Fruit fly (Drosophila melanogaster) whole organism, pupa: ENCODE results near the gene CG13077.

Experiments
- CG13204 ChIP-seq: fragments of 200-800 bp; sonication (Bioruptor generic); optimal IDR thresholded peaks from 2 replicates; lab custom pipeline; 2018; ENCODE audit warnings: missing biosample characterization, mild to moderate bottlenecking, missing genetic modification characterization, moderate library complexity
- CG14655 ChIP-seq: fragments of 200-800 bp; sonication (Bioruptor generic); optimal IDR thresholded peaks from 3 replicates; lab custom pipeline; 2017; ENCODE audit warnings: mild to moderate bottlenecking, missing biosample characterization, missing genetic modification reagents, missing genetic modification characterization
- CG15710 ChIP-seq: fragments of 200-800 bp; sonication (Bioruptor generic); optimal IDR thresholded peaks from 2 replicates; lab custom pipeline; 2018; ENCODE audit warnings: missing biosample characterization, mild to moderate bottlenecking, missing genetic modification characterization, moderate library complexity
- CG32121 ChIP-seq: fragments of 200-800 bp; sonication (Bioruptor generic); IDR thresholded peaks from 2 replicates; pipeline ENCODE4 v1.3.6; 2022; ENCODE audit warnings: missing biosample characterization, missing genetic modification characterization
- CG8159 ChIP-seq: fragments of 200-800 bp; sonication (Bioruptor generic); optimal IDR thresholded peaks from 3 replicates; lab custom pipeline; 2018; ENCODE audit warnings: missing biosample characterization, mild to moderate bottlenecking, missing genetic modification characterization, moderate library complexity
- CG8301 ChIP-seq: fragments of 200-800 bp; sonication (Bioruptor generic); optimal IDR thresholded peaks from 2 replicates; lab custom pipeline; 2018; ENCODE audit warnings: missing biosample characterization, mild to moderate bottlenecking, missing genetic modification characterization
- CG9948 ChIP-seq: fragments of 200-800 bp; sonication (Bioruptor generic); optimal IDR thresholded peaks from 2 replicates; lab custom pipeline; 2018; ENCODE audit warnings: missing biosample characterization, mild to moderate bottlenecking, missing genetic modification characterization, moderate library complexity
- D1 ChIP-seq: fragments of 200-800 bp; sonication (Bioruptor generic); optimal IDR thresholded peaks from 2 replicates; lab custom pipeline; 2018; ENCODE audit warnings: missing biosample characterization, mild to moderate bottlenecking, missing genetic modification characterization, moderate library complexity
- EcR ChIP-seq: fragments of 200-800 bp; sonication (Bioruptor generic); optimal IDR thresholded peaks from 3 replicates; lab custom pipeline; 2019; ENCODE audit warnings: missing biosample characterization, missing genetic modification characterization, mild to moderate bottlenecking, moderate library complexity, missing genetic modification reagents
- Pif1A ChIP-seq: fragments of 200-800 bp; sonication (Bioruptor generic); optimal IDR thresholded peaks from 3 replicates; lab custom pipeline; 2016; ENCODE audit warnings: missing biosample characterization, missing genetic modification characterization
- fd96Ca ChIP-seq: fragments of 200-800 bp; sonication (Bioruptor generic); IDR thresholded peaks from 3 replicates; pipeline ENCODE4 v1.3.6; 2022; ENCODE audit warnings: missing biosample characterization, missing genetic modification characterization
- rn ChIP-seq: fragments of 200-800 bp; sonication (Bioruptor generic); IDR thresholded peaks from 2 replicates; pipeline ENCODE4 v1.3.6; 2022; ENCODE audit warnings: missing biosample characterization, missing genetic modification characterization

DNA sequence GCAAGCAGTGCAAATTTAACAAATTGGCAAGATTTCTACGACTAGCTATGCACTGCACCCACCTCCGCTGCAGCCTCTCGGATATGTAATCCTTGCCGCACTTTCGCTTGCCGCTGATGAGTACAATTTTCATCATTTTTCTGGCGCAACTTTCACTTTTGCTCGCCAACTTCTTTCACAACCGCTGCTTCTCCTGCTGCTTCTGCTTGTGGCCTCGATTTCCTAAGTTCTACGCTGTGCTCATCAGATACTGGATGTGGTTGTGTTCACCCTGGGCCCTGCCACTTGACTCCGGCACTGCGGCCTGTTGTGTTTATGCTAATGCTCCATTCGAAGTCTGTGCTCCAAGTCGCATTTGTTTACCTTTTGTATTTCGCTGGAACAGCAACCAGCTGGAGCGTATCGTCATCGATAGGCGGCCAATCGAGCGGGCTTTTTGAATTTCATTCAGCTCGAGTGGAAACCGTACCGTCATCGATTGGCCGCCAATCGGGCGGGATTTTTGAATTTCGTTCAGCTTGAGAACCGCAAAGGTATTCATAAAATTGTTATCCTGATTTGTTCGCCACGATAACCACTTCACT is 14.4 kb downstream of the CG13077 start, which contains the start of gene Pmvk:
- no peak for TF ChIP-seq CG8159 (tag; lab: Kevin White, UChicago)
- TF ChIP-seq EcR (GFP tag; lab: Kevin White, UChicago): no peak
- TF ChIP-seq CG9948 (tag; lab: Kevin White, UChicago): no peak
- TF ChIP-seq rn (GFP tag; lab: Robert Waterston, UW): no peak
- TF ChIP-seq CG13204 (GFP tag; lab: Kevin White, UChicago): no peak
- TF ChIP-seq CG14655 (GFP tag; lab: Kevin White, UChicago): no peak
- no peak for TF ChIP-seq CG15710 (tag; lab: Kevin White, UChicago)
- TF ChIP-seq Pif1A (GFP tag; lab: Kevin White, UChicago): no peak
- no peak for TF ChIP-seq D1
- TF ChIP-seq CG8301 (tag; lab: Kevin White, UChicago): peak; percentile 31
- TF ChIP-seq fd96Ca: no peak
- no peak for TF ChIP-seq CG32121
